Fruit fly (Drosophila melanogaster) whole organism, prepupa: ENCODE results near the gene Shmt.

ENCODE experiments used
- Blimp-1 ChIP-seq: fragments of 200-800 bp; sonication (Bioruptor generic); optimal IDR thresholded peaks from 3 replicates; lab custom pipeline; 2017; ENCODE audit warnings: missing biosample characterization, missing genetic modification characterization, mild to moderate bottlenecking, moderate library complexity, missing genetic modification reagents
- CG3032 ChIP-seq: fragments of 200-800 bp; optimal IDR thresholded peaks from 2 replicates; lab custom pipeline; 2019; ENCODE audit warnings: missing biosample characterization, mild to moderate bottlenecking, missing genetic modification characterization, moderate library complexity
- CG8119 ChIP-seq: fragments of 200-800 bp; sonication (Bioruptor generic); IDR thresholded peaks from 3 replicates; pipeline ENCODE4 v1.3.6; 2022; ENCODE audit warnings: missing biosample characterization, missing genetic modification characterization
- fd85E ChIP-seq: fragments of 200-800 bp; sonication (Bioruptor generic); optimal IDR thresholded peaks from 3 replicates; lab custom pipeline; 2016; ENCODE audit warnings: missing biosample characterization, missing genetic modification characterization

DNA sequence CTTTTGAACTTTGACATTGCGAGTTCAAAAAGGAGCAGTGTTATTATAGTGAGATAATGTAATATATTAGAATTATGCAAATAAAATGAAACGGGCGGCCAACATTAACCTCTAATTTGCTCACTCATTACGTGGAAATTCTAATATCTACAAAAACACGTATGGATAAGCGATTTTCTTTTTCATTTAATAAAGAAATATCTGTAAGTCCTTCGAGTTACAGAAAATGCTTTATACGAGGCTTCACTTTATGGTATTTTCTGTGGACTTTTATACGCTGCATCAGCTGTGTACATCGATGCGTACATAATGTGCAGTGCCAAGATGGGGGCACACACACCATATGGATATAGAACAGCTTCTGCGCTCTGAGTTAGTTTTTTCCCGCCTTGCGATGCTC is 30.6 kb downstream of the Shmt start:
- TF ChIP-seq Blimp-1 (GFP tag; lab: Kevin White, UChicago) (no peak), CG8119 (GFP tag; lab: Robert Waterston, UW) (no peak), CG3032 (no peak), fd85E (GFP tag; lab: Kevin White, UChicago) (no peak)
